Fruit fly (Drosophila melanogaster) whole organism, embryonic: ENCODE results near the gene Jhbp16.

Experiments used
- Atf-2 ChIP-seq: fragments of 200-800 bp; sonication (Bioruptor generic); optimal IDR thresholded peaks from 2 replicates; lab custom pipeline; 2016; ENCODE audit warnings: missing biosample characterization, missing genetic modification characterization
- B-H1 ChIP-seq: fragments of 200-800 bp; sonication (Bioruptor generic); IDR thresholded peaks from 3 replicates; pipeline ENCODE4 v1.3.6; 2022; ENCODE audit warnings: missing biosample characterization, missing genetic modification characterization
- B-H2 ChIP-seq: fragments of 200-800 bp; sonication (Bioruptor generic); optimal IDR thresholded peaks from 2 replicates; lab custom pipeline; 2018; ENCODE audit warnings: missing biosample characterization, mild to moderate bottlenecking, missing genetic modification characterization
- Bteb2 ChIP-seq: fragments of 200-800 bp; sonication (Bioruptor generic); optimal IDR thresholded peaks from 2 replicates; lab custom pipeline; 2016; ENCODE audit warnings: missing biosample characterization, missing genetic modification characterization
- CG10267 ChIP-seq: fragments of 200-800 bp; sonication (Bioruptor generic); optimal IDR thresholded peaks from 2 replicates; lab custom pipeline; 2018; ENCODE audit warnings: missing biosample characterization, mild to moderate bottlenecking, missing genetic modification characterization, moderate library complexity
- CG11723 ChIP-seq: fragments of 200-800 bp; sonication (Bioruptor generic); optimal IDR thresholded peaks from 2 replicates; lab custom pipeline; 2017; ENCODE audit warnings: missing biosample characterization, mild to moderate bottlenecking, missing genetic modification characterization
- CG13296 ChIP-seq: fragments of 200-800 bp; sonication (Bioruptor generic); optimal IDR thresholded peaks from 3 replicates; lab custom pipeline; 2018; ENCODE audit warnings: missing biosample characterization, mild to moderate bottlenecking, missing genetic modification characterization
- CG13894 ChIP-seq: fragments of 200-800 bp; sonication (Bioruptor generic); optimal IDR thresholded peaks from 3 replicates; lab custom pipeline; 2018; ENCODE audit warnings: missing biosample characterization, mild to moderate bottlenecking, missing genetic modification characterization, moderate library complexity
- CG14014 ChIP-seq: fragments of 200-800 bp; sonication (Bioruptor generic); IDR thresholded peaks from 2 replicates; pipeline ENCODE4 v1.3.6; 2022; ENCODE audit warnings: missing biosample characterization, missing genetic modification characterization
- CG14441 ChIP-seq: fragments of 200-800 bp; sonication (Bioruptor generic); IDR thresholded peaks from 2 replicates; pipeline ENCODE4 v1.3.6; 2022; ENCODE audit warnings: missing biosample characterization, missing genetic modification characterization
- CG1603 ChIP-seq: fragments of 200-800 bp; sonication (Bioruptor generic); optimal IDR thresholded peaks from 2 replicates; lab custom pipeline; 2019; ENCODE audit warnings: missing biosample characterization, mild to moderate bottlenecking, missing genetic modification characterization, moderate library complexity
- CG17359 ChIP-seq: fragments of 200-800 bp; sonication (Bioruptor generic); optimal IDR thresholded peaks from 3 replicates; lab custom pipeline; 2018; ENCODE audit warnings: missing biosample characterization, mild to moderate bottlenecking, missing genetic modification characterization, moderate library complexity
- CG1832 ChIP-seq: fragments of 200-800 bp; sonication (Bioruptor generic); optimal IDR thresholded peaks from 2 replicates; lab custom pipeline; 2017; ENCODE audit warnings: missing biosample characterization, mild to moderate bottlenecking, missing genetic modification characterization, inconsistent platforms
- CG2678 ChIP-seq: fragments of 200-800 bp; sonication (Bioruptor generic); optimal IDR thresholded peaks from 3 replicates; lab custom pipeline; 2019; ENCODE audit warnings: missing biosample characterization, mild to moderate bottlenecking, missing genetic modification characterization, moderate library complexity
- CG5180 ChIP-seq: fragments of 200-800 bp; sonication (Bioruptor generic); optimal IDR thresholded peaks from 3 replicates; lab custom pipeline; 2017; ENCODE audit warnings: missing biosample characterization, missing genetic modification characterization, mild to moderate bottlenecking, moderate library complexity, missing genetic modification reagents
- CG5953 ChIP-seq: fragments of 200-800 bp; sonication (Bioruptor generic); IDR thresholded peaks from 2 replicates; pipeline ENCODE4 v1.3.6; 2022; ENCODE audit warnings: missing biosample characterization, missing genetic modification characterization
- CG6813 ChIP-seq: fragments of 200-800 bp; sonication (Bioruptor generic); optimal IDR thresholded peaks from 2 replicates; lab custom pipeline; 2017; ENCODE audit warnings: missing biosample characterization, missing genetic modification characterization, mild to moderate bottlenecking, moderate library complexity, missing genetic modification reagents
- CG7556 ChIP-seq: fragments of 200-800 bp; sonication (Bioruptor generic); optimal IDR thresholded peaks from 2 replicates; lab custom pipeline; 2017; ENCODE audit warnings: missing biosample characterization, mild to moderate bottlenecking, missing genetic modification characterization
- CG8388 ChIP-seq: fragments of 200-800 bp; sonication (Bioruptor generic); optimal IDR thresholded peaks from 2 replicates; lab custom pipeline; 2019; ENCODE audit warnings: missing biosample characterization, mild to moderate bottlenecking, missing genetic modification characterization, moderate library complexity
- CG8924 ChIP-seq: fragments of 200-800 bp; optimal IDR thresholded peaks from 3 replicates; lab custom pipeline; 2019; ENCODE audit warnings: missing biosample characterization, mild to moderate bottlenecking, missing genetic modification characterization, moderate library complexity
- CkIIα-i1 ChIP-seq: fragments of 200-800 bp; sonication (Bioruptor generic); IDR thresholded peaks from 2 replicates; pipeline ENCODE4 v1.3.6; 2022; ENCODE audit warnings: missing biosample characterization, missing genetic modification characterization
- D ChIP-seq, 2 experiments: fragments of 200-800 bp in 1 of 2; fragments of >200 bp in 1 of 2; sonication (Bioruptor generic) in 1 of 2; optimal IDR thresholded peaks; 2 replicates in 1 of 2; 3 replicates in 1 of 2; lab custom pipeline; 2017; ENCODE audit warnings: mild to moderate bottlenecking in 1 of 2, missing biosample characterization in 1 of 2, missing genetic modification characterization in 1 of 2, missing genetic modification reagents in 1 of 2
- Elba2 ChIP-seq: fragments of 200-800 bp; sonication (Bioruptor generic); optimal IDR thresholded peaks from 3 replicates; lab custom pipeline; 2016; ENCODE audit warnings: missing biosample characterization, missing genetic modification characterization
- Fer3 ChIP-seq: fragments of 200-800 bp; sonication (Bioruptor generic); optimal IDR thresholded peaks from 2 replicates; lab custom pipeline; 2018; ENCODE audit warnings: missing biosample characterization, mild to moderate bottlenecking, missing genetic modification characterization, moderate library complexity
- H2.0 ChIP-seq: fragments of 200-800 bp; sonication (Bioruptor generic); IDR thresholded peaks from 2 replicates; pipeline ENCODE4 v1.3.6; 2022; ENCODE audit warnings: missing biosample characterization, missing genetic modification characterization
- Hsf ChIP-seq: fragments of 200-800 bp; sonication (Bioruptor generic); optimal IDR thresholded peaks from 3 replicates; lab custom pipeline; 2016; ENCODE audit warnings: missing biosample characterization, missing genetic modification characterization
- Lim3 ChIP-seq: fragments of 200-800 bp; sonication (Bioruptor generic); IDR thresholded peaks from 2 replicates; pipeline ENCODE4 v1.3.6; 2022; ENCODE audit warnings: missing biosample characterization, missing genetic modification characterization
- NC2α ChIP-seq: fragments of 200-800 bp; sonication (Bioruptor generic); optimal IDR thresholded peaks from 2 replicates; lab custom pipeline; 2016; ENCODE audit warnings: missing biosample characterization, missing genetic modification characterization
- Nf-YA ChIP-seq: fragments of 200-800 bp; sonication (Bioruptor generic); IDR thresholded peaks from 2 replicates; pipeline ENCODE4 v1.3.6; 2022; ENCODE audit warnings: missing biosample characterization, missing genetic modification characterization
- Sin3A ChIP-seq: fragments of >200 bp; optimal IDR thresholded peaks from 2 replicates; lab custom pipeline; 2018
- Sry-β ChIP-seq: fragments of 200-800 bp; sonication (Bioruptor generic); optimal IDR thresholded peaks from 2 replicates; lab custom pipeline; 2018; ENCODE audit warnings: missing biosample characterization, mild to moderate bottlenecking, missing genetic modification characterization, moderate library complexity
- Ssrp ChIP-seq: fragments of 200-800 bp; sonication (Bioruptor generic); optimal IDR thresholded peaks from 2 replicates; lab custom pipeline; 2018; ENCODE audit warnings: missing biosample characterization, mild to moderate bottlenecking, missing genetic modification characterization, moderate library complexity
- TFAM ChIP-seq: fragments of 200-800 bp; sonication (Bioruptor generic); optimal IDR thresholded peaks from 2 replicates; lab custom pipeline; 2017; ENCODE audit warnings: missing biosample characterization, missing genetic modification characterization, inconsistent platforms
- ap ChIP-seq: fragments of 200-800 bp; sonication (Bioruptor generic); IDR thresholded peaks from 2 replicates; pipeline ENCODE4 v1.3.6; 2022; ENCODE audit warnings: missing biosample characterization, missing genetic modification characterization
- bsh ChIP-seq, 2 experiments: fragments of 200-800 bp; sonication (Bioruptor generic); optimal IDR thresholded peaks; 2 replicates each; lab custom pipeline; 2017 to 2018; ENCODE audit warnings: mild to moderate bottlenecking in 2 of 2, missing biosample characterization in 2 of 2, missing genetic modification characterization in 2 of 2, moderate library complexity in 1 of 2
- chm ChIP-seq: fragments of 200-800 bp; sonication (Bioruptor generic); IDR thresholded peaks from 2 replicates; pipeline ENCODE4 v1.3.6; 2022; ENCODE audit warnings: missing biosample characterization, missing genetic modification characterization
- crol ChIP-seq: fragments of 200-800 bp; sonication (Bioruptor generic); IDR thresholded peaks from 2 replicates; pipeline ENCODE4 v1.3.6; 2022; ENCODE audit warnings: missing biosample characterization, missing genetic modification characterization
- esg ChIP-seq: fragments of 200-800 bp; sonication (Bioruptor generic); conservative IDR thresholded peaks from 2 replicates; pipeline ENCODE4 v1.3.6; 2022; ENCODE audit warnings: missing biosample characterization, missing genetic modification characterization
- fd96Cb ChIP-seq: fragments of 200-800 bp; sonication (Bioruptor generic); optimal IDR thresholded peaks from 2 replicates; lab custom pipeline; 2018; ENCODE audit warnings: missing biosample characterization, mild to moderate bottlenecking, missing genetic modification characterization, moderate library complexity
- gem ChIP-seq: fragments of 200-800 bp; sonication (Bioruptor generic); optimal IDR thresholded peaks from 2 replicates; lab custom pipeline; 2019; ENCODE audit warnings: missing biosample characterization, mild to moderate bottlenecking, missing genetic modification characterization, moderate library complexity
- kni ChIP-seq: fragments of 200-800 bp; sonication (Bioruptor generic); optimal IDR thresholded peaks from 3 replicates; lab custom pipeline; 2017; ENCODE audit warnings: mild to moderate bottlenecking, missing biosample characterization, missing genetic modification reagents, missing genetic modification characterization
- lola ChIP-seq, 3 experiments: fragments of >200 bp in 2 of 3; fragments of 200-800 bp in 1 of 3; sonication (Bioruptor generic) in 1 of 3; optimal IDR thresholded peaks; 2 replicates each; lab custom pipeline; 2017 to 2019; ENCODE audit warnings: missing biosample characterization in 3 of 3, missing genetic modification characterization in 3 of 3, mild to moderate bottlenecking in 1 of 3, moderate library complexity in 1 of 3
- nmo ChIP-seq: fragments of 200-800 bp; sonication (Bioruptor generic); optimal IDR thresholded peaks from 2 replicates; lab custom pipeline; 2018; ENCODE audit warnings: missing biosample characterization, mild to moderate bottlenecking, missing genetic modification characterization, moderate library complexity
- odd ChIP-seq: fragments of 200-800 bp; sonication (Bioruptor generic); optimal IDR thresholded peaks from 2 replicates; lab custom pipeline; 2017; ENCODE audit warnings: missing biosample characterization, mild to moderate bottlenecking, missing genetic modification characterization
- repo ChIP-seq: fragments of 200-800 bp; sonication (Bioruptor generic); optimal IDR thresholded peaks from 2 replicates; lab custom pipeline; 2016; ENCODE audit warnings: missing biosample characterization, missing genetic modification characterization
- salm ChIP-seq: fragments of 200-800 bp; sonication (Bioruptor generic); optimal IDR thresholded peaks from 2 replicates; lab custom pipeline; 2018; ENCODE audit warnings: missing biosample characterization, mild to moderate bottlenecking, missing genetic modification characterization
- shn ChIP-seq: fragments of 200-800 bp; sonication (Bioruptor generic); optimal IDR thresholded peaks from 3 replicates; lab custom pipeline; 2016; ENCODE audit warnings: missing biosample characterization, missing genetic modification characterization
- slp2 ChIP-seq: fragments of 200-800 bp; sonication (Bioruptor generic); optimal IDR thresholded peaks from 2 replicates; lab custom pipeline; 2016; ENCODE audit warnings: missing biosample characterization, missing genetic modification characterization
- tgo ChIP-seq: fragments of 200-800 bp; sonication (Bioruptor generic); IDR thresholded peaks from 3 replicates; pipeline ENCODE4 v1.3.6; 2022; ENCODE audit warnings: missing biosample characterization, missing genetic modification characterization
- tio ChIP-seq: fragments of 200-800 bp; sonication (Bioruptor generic); optimal IDR thresholded peaks from 2 replicates; lab custom pipeline; 2017; ENCODE audit warnings: missing biosample characterization, missing genetic modification characterization, inconsistent platforms
- tx ChIP-seq: fragments of 200-800 bp; sonication (Bioruptor generic); optimal IDR thresholded peaks from 2 replicates; lab custom pipeline; 2016; ENCODE audit warnings: missing biosample characterization, missing genetic modification characterization

Jhbp16 gene

dm6 chr3R:21698895-21699300 lies 34.7 kb downstream of the Jhbp16 start:
- TF ChIP-seq Sry-β (GFP tag; lab: Kevin White, UChicago) (no peak), kni (GFP tag; lab: Kevin White, UChicago) (no peak), CkIIα-i1 (GFP tag; lab: Robert Waterston, UW) (no peak), Sin3A (lab: Kevin White, UChicago) (no peak), salm (peak; percentile 23), fd96Cb (peak; percentile 32), D (optimal IDR thresholded peaks at IDR 0.05; lab: Kevin White, UChicago) (no peak), D (GFP tag; optimal IDR thresholded peaks at IDR 0.05; lab: Kevin White, UChicago) (peak; percentile 18), Bteb2 (GFP tag; lab: Kevin White, UChicago) (no peak), CG5953 (GFP tag; lab: Robert Waterston, UW) (no peak), nmo (peak; percentile 47), esg (GFP tag; lab: Robert Waterston, UW) (peak; percentile 24; the same call in 1 of the 2 replicates), slp2 (GFP tag; lab: Kevin White, UChicago) (no peak), odd (GFP tag; lab: Kevin White, UChicago) (no peak), CG5180 (GFP tag; lab: Kevin White, UChicago) (no peak), gem (peak; percentile 70), tgo (peak; percentile 41; the same call in 1 of the 3 replicates), CG11723 (GFP tag; lab: Kevin White, UChicago) (no peak), CG1832 (GFP tag; lab: Kevin White, UChicago) (no peak), CG6813 (GFP tag; lab: Kevin White, UChicago) (no peak), repo (GFP tag; lab: Kevin White, UChicago) (no peak), CG14014 (GFP tag; lab: Robert Waterston, UW) (no peak), CG13296 (GFP tag; lab: Kevin White, UChicago) (peak; percentile 24), CG1603 (tag; lab: Kevin White, UChicago) (peak; percentile 10), Nf-YA (GFP tag; lab: Robert Waterston, UW) (no peak), H2.0 (GFP tag; lab: Robert Waterston, UW) (no peak), shn (GFP tag; lab: Kevin White, UChicago) (no peak), B-H1 (GFP tag; lab: Robert Waterston, UW) (no peak), NC2α (GFP tag; lab: Kevin White, UChicago) (no peak), Atf-2 (no peak), CG8388 (GFP tag; lab: Kevin White, UChicago) (peak; percentile 52), CG17359 (peak; percentile 58), Elba2 (no peak), TFAM (GFP tag; lab: Kevin White, UChicago) (no peak), crol (no peak), CG13894 (no peak), tx (GFP tag; lab: Kevin White, UChicago) (no peak), tio (GFP tag; lab: Kevin White, UChicago) (no peak), Lim3 (GFP tag; lab: Robert Waterston, UW) (no peak), CG14441 (no peak), CG2678 (peak; percentile 63), chm (GFP tag; lab: Robert Waterston, UW) (no peak), B-H2 (GFP tag; lab: Kevin White, UChicago) (no peak), ap (no peak), CG10267 (tag; lab: Kevin White, UChicago) (peak; percentile 2), Fer3 (peak; percentile 25), Ssrp (tag; lab: Kevin White, UChicago) (peak; percentile 17), CG7556 (GFP tag; lab: Kevin White, UChicago) (peak; percentile 53), CG8924 (tag; lab: Kevin White, UChicago) (peak; percentile 24), lola (GFP tag; optimal IDR thresholded peaks at IDR 0.05; lab: Kevin White, UChicago) (no peak), bsh (GFP tag; optimal IDR thresholded peaks at IDR 0.05; lab: Kevin White, UChicago) (peak; percentile 26 to 58), Hsf (GFP tag; lab: Kevin White, UChicago) (no peak)
